Worm (Caenorhabditis elegans): Measurements from ENCODE around the gene swt-5.

The swt-5 gene

ce11 chrV:9500826-9501451 lies at the start of gene swt-5:
swt-5 (plus strand) TSS chrV:9501401.
- TF ChIP-seq mep-1 (tag; optimal IDR thresholded peaks at IDR 0.05) (no peak), ceh-39 (tag; optimal IDR thresholded peaks at IDR 0.05) (no peak)

DNA sequence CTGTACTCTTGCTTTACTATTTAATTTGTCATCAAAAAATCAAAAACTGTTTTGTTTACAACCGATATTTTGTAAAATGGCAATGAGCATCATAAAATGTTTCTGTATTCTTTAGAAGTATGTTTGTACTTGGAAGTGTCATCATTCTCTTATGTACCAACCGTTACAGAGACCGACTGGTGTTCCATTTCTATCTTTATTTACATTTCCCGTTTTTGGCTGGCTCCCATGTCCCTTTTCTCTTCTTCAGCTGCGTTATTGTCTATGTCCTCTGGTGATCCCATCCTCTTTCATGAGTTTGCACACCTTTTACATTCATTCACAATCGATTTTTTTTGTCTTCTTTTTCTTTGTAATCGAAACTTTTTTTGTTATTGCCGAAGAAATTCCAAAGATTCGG lies 49.7 kb upstream of the swt-5 start:
- peak; percentile 77 for TF ChIP-seq pha-4 (tag; optimal IDR thresholded peaks at IDR 0.05)
- TF ChIP-seq sem-2 (GFP tag; optimal IDR thresholded peaks at IDR 0.05), result no peak

DNA sequence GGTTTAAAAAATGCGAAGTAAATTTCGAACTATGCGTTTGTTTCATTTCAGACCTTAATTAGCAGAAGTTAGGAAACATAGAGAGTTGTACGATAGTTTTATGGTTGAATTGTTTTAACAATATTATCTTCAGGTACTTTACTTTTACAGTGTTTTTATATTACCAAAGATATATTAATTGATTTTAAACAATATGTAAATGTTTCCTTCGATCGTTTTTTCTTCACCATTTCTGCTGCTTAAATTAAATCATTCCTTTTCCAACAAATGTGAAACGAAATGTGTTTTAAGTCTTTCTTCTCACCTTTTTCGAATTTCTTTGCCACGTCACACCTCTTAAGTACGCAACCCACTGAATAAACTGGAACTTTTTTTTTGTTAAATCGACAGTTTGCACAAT lies 47.9 kb upstream of the swt-5 start:
- no peak for TF ChIP-seq elt-3 (tag; optimal IDR thresholded peaks at IDR 0.05)
- no peak for TF ChIP-seq flh-1 (GFP tag; optimal IDR thresholded peaks at IDR 0.05)
- TF ChIP-seq bed-3 (GFP tag; optimal IDR thresholded peaks at IDR 0.05), result no peak
- no peak for TF ChIP-seq M03D4.4 (tag; optimal IDR thresholded peaks at IDR 0.05)
- no peak for TF ChIP-seq pha-4 (tag; optimal IDR thresholded peaks at IDR 0.05)
- TF ChIP-seq nhr-2 (tag; optimal IDR thresholded peaks at IDR 0.05), result no peak

DNA sequence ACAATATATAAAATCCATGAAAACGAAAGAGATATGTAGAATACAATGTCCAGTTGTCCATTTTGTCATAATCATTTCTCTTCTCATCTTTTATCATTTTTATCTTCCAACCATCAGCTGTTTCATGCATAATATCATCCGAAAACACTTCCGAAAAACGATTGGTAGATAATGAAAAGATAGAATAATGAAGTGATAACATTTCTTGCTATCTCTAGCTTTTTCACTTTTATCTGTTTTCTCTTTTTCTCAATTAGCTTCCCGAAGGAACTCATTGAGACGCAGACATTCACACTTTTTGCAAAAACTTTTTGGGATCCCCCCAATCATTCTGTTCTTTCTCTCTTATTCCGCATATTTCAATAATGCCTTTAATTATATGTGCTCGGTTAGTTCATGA lies 47.3 kb upstream of the swt-5 start:
- TF ChIP-seq elt-3 (tag; optimal IDR thresholded peaks at IDR 0.05) (peak; percentile 33), ham-2 (GFP tag; optimal IDR thresholded peaks at IDR 0.05) (peak; percentile 32), blmp-1 (tag; optimal IDR thresholded peaks at IDR 0.05) (peak; percentile 86), ceh-43 (GFP tag; optimal IDR thresholded peaks at IDR 0.05) (no peak), nhr-28 (tag; optimal IDR thresholded peaks at IDR 0.05) (no peak), elt-1 (tag; optimal IDR thresholded peaks at IDR 0.05; ENCODE audit: borderline replicate concordance, insufficient read depth) (no peak), mab-5 (tag; optimal IDR thresholded peaks at IDR 0.05) (peak; percentile 28), pha-4 (tag; optimal IDR thresholded peaks at IDR 0.05) (no peak), unc-120 (tag; optimal IDR thresholded peaks at IDR 0.05; ENCODE audit: poor library complexity, severe bottlenecking) (peak; percentile 44), unc-62 (GFP tag; optimal IDR thresholded peaks at IDR 0.05) (peak; percentile 36)

DNA sequence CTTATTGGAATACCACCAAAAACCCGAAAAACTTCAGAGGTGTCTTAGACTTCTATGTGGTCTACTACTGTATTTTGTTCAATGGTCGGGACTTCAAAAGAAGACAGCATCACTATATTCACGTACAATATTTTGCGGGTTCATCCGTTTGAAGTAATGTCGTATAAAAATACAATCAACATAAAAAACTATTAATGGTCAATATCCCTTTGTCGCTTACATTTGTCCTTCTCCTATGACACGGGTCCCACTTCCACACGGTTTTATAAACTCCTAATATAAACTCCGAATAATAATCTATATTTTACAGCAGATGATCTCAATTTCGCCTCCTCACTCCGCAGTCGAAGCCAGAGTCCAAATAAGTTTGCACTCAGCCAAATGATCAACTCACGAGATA lies 43.7 kb upstream of the swt-5 start:
- no peak for TF ChIP-seq ham-2 (GFP tag; optimal IDR thresholded peaks at IDR 0.05)
- no peak for TF ChIP-seq pha-4 (tag; optimal IDR thresholded peaks at IDR 0.05)
- TF ChIP-seq nhr-28 (tag; optimal IDR thresholded peaks at IDR 0.05), result no peak
- no peak for TF ChIP-seq blmp-1 (tag; optimal IDR thresholded peaks at IDR 0.05)
- no peak for TF ChIP-seq sptf-1 (tag; optimal IDR thresholded peaks at IDR 0.05)
- TF ChIP-seq lin-13 (tag; optimal IDR thresholded peaks at IDR 0.05), result no peak
- no peak for TF ChIP-seq unc-39 (tag; optimal IDR thresholded peaks at IDR 0.05)
- TF ChIP-seq lsy-2 (tag; optimal IDR thresholded peaks at IDR 0.05), result no peak

DNA sequence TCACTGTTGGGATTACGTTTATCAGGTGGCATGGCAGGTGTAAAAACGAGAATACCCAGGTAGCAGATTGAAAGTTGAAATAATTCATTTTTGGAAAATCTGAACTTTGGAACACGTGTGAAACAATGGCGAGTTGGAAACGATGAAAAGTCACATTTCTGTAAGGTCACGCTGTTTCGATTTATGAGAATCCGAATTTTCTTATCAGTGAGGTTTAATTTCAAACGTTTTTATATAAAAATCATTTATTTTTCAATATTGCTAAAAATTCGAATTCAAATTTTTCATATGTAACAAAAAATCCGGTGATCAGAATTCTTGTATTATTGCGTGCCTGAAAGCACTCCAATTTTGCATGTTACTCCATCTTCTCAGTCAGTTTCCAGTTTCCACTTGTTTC lies 38.6 kb upstream of the swt-5 start, which contains the start of gene F07D3.3:
Gene F07D3.3, minus strand, starts transcription at position 101 of the 400 bp plus-strand sequence.
- no peak for TF ChIP-seq mls-2 (tag; optimal IDR thresholded peaks at IDR 0.05)

- TF ChIP-seq nhr-12 (tag; optimal IDR thresholded peaks at IDR 0.05), result no peak
- no peak for TF ChIP-seq mls-2 (tag; optimal IDR thresholded peaks at IDR 0.05)
- TF ChIP-seq nhr-2 (tag; optimal IDR thresholded peaks at IDR 0.05), result no peak
- TF ChIP-seq tbx-8 (GFP tag; optimal IDR thresholded peaks at IDR 0.05), result no peak
- no peak for TF ChIP-seq elt-1 (tag; optimal IDR thresholded peaks at IDR 0.05; ENCODE audit: borderline replicate concordance, insufficient read depth)
- TF ChIP-seq snpc-4 (tag; optimal IDR thresholded peaks at IDR 0.05), result no peak
- TF ChIP-seq cnd-1 (tag; optimal IDR thresholded peaks at IDR 0.05), result no peak
- no peak for TF ChIP-seq nhr-237 (tag; optimal IDR thresholded peaks at IDR 0.05)
- TF ChIP-seq M03D4.4 (tag; optimal IDR thresholded peaks at IDR 0.05), result no peak
- TF ChIP-seq pha-4 (tag; optimal IDR thresholded peaks at IDR 0.05), result no peak
- TF ChIP-seq blmp-1 (tag; optimal IDR thresholded peaks at IDR 0.05), result no peak
- no peak for TF ChIP-seq ceh-83 (GFP tag; optimal IDR thresholded peaks at IDR 0.05)
- no peak for TF ChIP-seq unc-39 (tag; optimal IDR thresholded peaks at IDR 0.05)
- TF ChIP-seq hlh-1 (tag; optimal IDR thresholded peaks at IDR 0.05), result no peak
- no peak for TF ChIP-seq mab-5 (tag; optimal IDR thresholded peaks at IDR 0.05)
- no peak for TF ChIP-seq ceh-39 (tag; optimal IDR thresholded peaks at IDR 0.05)
- no peak for TF ChIP-seq nhr-28 (tag; optimal IDR thresholded peaks at IDR 0.05)
Measured at ce11 chrV:9465529-9465928, 35.7 kb upstream of the swt-5 start.
